Fruit fly (Drosophila melanogaster): ENCODE measurements around the gene alpha-Man-IIa.
A peak's percentile ranks its signal among the peaks of the same experiment; 100 is the strongest.

The alpha-Man-IIa gene

dm6 chr3R:9430344-9431253 is 18.3 kb downstream of the alpha-Man-IIa start:
- no peak for TF ChIP-seq EcR (GFP tag; optimal IDR thresholded peaks at IDR 0.05)
- no peak for TF ChIP-seq Dll (optimal IDR thresholded peaks at IDR 0.05)
- TF ChIP-seq CG8478 (optimal IDR thresholded peaks at IDR 0.05), result no peak
- no peak for TF ChIP-seq usp (GFP tag; optimal IDR thresholded peaks at IDR 0.05)
- no peak for TF ChIP-seq psq (optimal IDR thresholded peaks at IDR 0.05)
- no peak for TF ChIP-seq pan (optimal IDR thresholded peaks at IDR 0.05)

dm6 chr3R:9433270-9433669 is 20.9 kb downstream of the alpha-Man-IIa start:
- no peak for TF ChIP-seq Dll (optimal IDR thresholded peaks at IDR 0.05)
- TF ChIP-seq pan (optimal IDR thresholded peaks at IDR 0.05), result no peak
- TF ChIP-seq CG8478 (optimal IDR thresholded peaks at IDR 0.05), result no peak
- TF ChIP-seq psq (optimal IDR thresholded peaks at IDR 0.05), result no peak
- no peak for TF ChIP-seq EcR (GFP tag; optimal IDR thresholded peaks at IDR 0.05)
- TF ChIP-seq usp (GFP tag; optimal IDR thresholded peaks at IDR 0.05), result no peak

dm6 chr3R:9433774-9434173 is 21.4 kb downstream of the alpha-Man-IIa start:
- TF ChIP-seq pan (optimal IDR thresholded peaks at IDR 0.05) (no peak), Dll (optimal IDR thresholded peaks at IDR 0.05) (no peak), psq (optimal IDR thresholded peaks at IDR 0.05) (no peak)

- no peak for TF ChIP-seq pan (optimal IDR thresholded peaks at IDR 0.05)
- no peak for TF ChIP-seq usp (GFP tag; optimal IDR thresholded peaks at IDR 0.05)
- no peak for TF ChIP-seq Dll (optimal IDR thresholded peaks at IDR 0.05)
- TF ChIP-seq CG8478 (optimal IDR thresholded peaks at IDR 0.05), result no peak
- no peak for TF ChIP-seq psq (optimal IDR thresholded peaks at IDR 0.05)
- no peak for TF ChIP-seq EcR (GFP tag; optimal IDR thresholded peaks at IDR 0.05)
Measured at dm6 chr3R:9434543-9435407, 22.4 kb downstream of the alpha-Man-IIa start.

- TF ChIP-seq Dll (optimal IDR thresholded peaks at IDR 0.05) (no peak), CG8478 (optimal IDR thresholded peaks at IDR 0.05) (no peak), usp (GFP tag; optimal IDR thresholded peaks at IDR 0.05) (no peak), EcR (GFP tag; optimal IDR thresholded peaks at IDR 0.05) (no peak), psq (optimal IDR thresholded peaks at IDR 0.05) (no peak), pan (optimal IDR thresholded peaks at IDR 0.05) (no peak)
Measured at dm6 chr3R:9435898-9436297, 23.6 kb downstream of the alpha-Man-IIa start.

- TF ChIP-seq CG8478 (optimal IDR thresholded peaks at IDR 0.05) (no peak), psq (optimal IDR thresholded peaks at IDR 0.05) (no peak), pan (optimal IDR thresholded peaks at IDR 0.05) (no peak), EcR (GFP tag; optimal IDR thresholded peaks at IDR 0.05) (no peak), Dll (optimal IDR thresholded peaks at IDR 0.05) (peak; percentile 85)
Measured at dm6 chr3R:9436358-9436972, 24.1 kb downstream of the alpha-Man-IIa start.

dm6 chr3R:9437618-9438017 is 25.3 kb downstream of the alpha-Man-IIa start:
- TF ChIP-seq EcR (GFP tag; optimal IDR thresholded peaks at IDR 0.05), result no peak
- no peak for TF ChIP-seq usp (GFP tag; optimal IDR thresholded peaks at IDR 0.05)
- TF ChIP-seq Dll (optimal IDR thresholded peaks at IDR 0.05), result no peak
- TF ChIP-seq psq (optimal IDR thresholded peaks at IDR 0.05), result no peak
- no peak for TF ChIP-seq CG8478 (optimal IDR thresholded peaks at IDR 0.05)
- TF ChIP-seq pan (optimal IDR thresholded peaks at IDR 0.05), result no peak

- no peak for TF ChIP-seq EcR (GFP tag; optimal IDR thresholded peaks at IDR 0.05)
- no peak for TF ChIP-seq Dll (optimal IDR thresholded peaks at IDR 0.05)
- TF ChIP-seq CG8478 (optimal IDR thresholded peaks at IDR 0.05), result no peak
- no peak for TF ChIP-seq psq (optimal IDR thresholded peaks at IDR 0.05)
- no peak for TF ChIP-seq pan (optimal IDR thresholded peaks at IDR 0.05)
- no peak for TF ChIP-seq usp (GFP tag; optimal IDR thresholded peaks at IDR 0.05)
Measured at dm6 chr3R:9441134-9441533, 28.8 kb downstream of the alpha-Man-IIa start.

dm6 chr3R:9441996-9442395 is 29.6 kb downstream of the alpha-Man-IIa start:
- TF ChIP-seq usp (GFP tag; optimal IDR thresholded peaks at IDR 0.05), result no peak
- no peak for TF ChIP-seq CG8478 (optimal IDR thresholded peaks at IDR 0.05)
- TF ChIP-seq pan (optimal IDR thresholded peaks at IDR 0.05), result no peak
- TF ChIP-seq EcR (GFP tag; optimal IDR thresholded peaks at IDR 0.05), result no peak
- no peak for TF ChIP-seq psq (optimal IDR thresholded peaks at IDR 0.05)
- TF ChIP-seq Dll (optimal IDR thresholded peaks at IDR 0.05), result no peak

dm6 chr3R:9448320-9448719 is 36.0 kb downstream of the alpha-Man-IIa start:
- TF ChIP-seq usp (GFP tag; optimal IDR thresholded peaks at IDR 0.05) (no peak), psq (optimal IDR thresholded peaks at IDR 0.05) (no peak), pan (optimal IDR thresholded peaks at IDR 0.05) (no peak), Dll (optimal IDR thresholded peaks at IDR 0.05) (no peak), EcR (GFP tag; optimal IDR thresholded peaks at IDR 0.05) (no peak), CG8478 (optimal IDR thresholded peaks at IDR 0.05) (no peak)

- no peak for TF ChIP-seq usp (GFP tag; optimal IDR thresholded peaks at IDR 0.05)
- no peak for TF ChIP-seq EcR (GFP tag; optimal IDR thresholded peaks at IDR 0.05)
- no peak for TF ChIP-seq Dll (optimal IDR thresholded peaks at IDR 0.05)
Measured at dm6 chr3R:9450672-9451071, 38.3 kb downstream of the alpha-Man-IIa start.

dm6 chr3R:9454980-9455379 is 42.6 kb downstream of the alpha-Man-IIa start:
- TF ChIP-seq Dll (optimal IDR thresholded peaks at IDR 0.05) (no peak), pan (optimal IDR thresholded peaks at IDR 0.05) (no peak), psq (optimal IDR thresholded peaks at IDR 0.05) (no peak), usp (GFP tag; optimal IDR thresholded peaks at IDR 0.05) (no peak)

Measured in whole organism.